Comparison of ENCODE assay signal across 2 worm cellular contexts in genomic region chrII:12764476-12764875, ce11.
TF ChIP-seq lines count a peak whose summit lies in the region.

No protein-coding gene starts in this region.

TF ChIP-seq in whole organism, late embryonic, 69 proteins besides CTCF, POLR2A, EP300 and RAD21:
- TF ChIP-seq hlh-6 (tag; optimal IDR thresholded peaks at IDR 0.05; lab: Kevin White, UChicago) (peak; percentile 67), gmeb-2 (tag; optimal IDR thresholded peaks at IDR 0.05; lab: Kevin White, UChicago) (no peak)

TF ChIP-seq in whole organism, young adult, 124 proteins besides CTCF, POLR2A, EP300 and RAD21:
- TF ChIP-seq B0019.2 (GFP tag; conservative IDR thresholded peaks at IDR 0.05; lab: Robert Waterston, UW), result 0 out of 2 replicates have a peak, but pooled peaks have one; percentile 18
- no peak for TF ChIP-seq unc-130 (GFP tag; optimal IDR thresholded peaks at IDR 0.05; lab: Kevin White, UChicago)
